Fruit fly (Drosophila melanogaster): ENCODE results near the gene bsh.

Gene bsh

dm6 chr2L:19800703-19801102 is 31.8 kb upstream of the bsh start:
- no peak for TF ChIP-seq CG12768 (GFP tag; optimal IDR thresholded peaks at IDR 0.05)
- TF ChIP-seq CG11617 (GFP tag; optimal IDR thresholded peaks at IDR 0.05), result no peak
- TF ChIP-seq Mnt (GFP tag; optimal IDR thresholded peaks at IDR 0.05), result no peak

- TF ChIP-seq Clk (GFP tag; optimal IDR thresholded peaks at IDR 0.05) (no peak), CG7045 (GFP tag; optimal IDR thresholded peaks at IDR 0.05) (no peak), Crg-1 (GFP tag; optimal IDR thresholded peaks at IDR 0.05) (no peak), bab1 (GFP tag; optimal IDR thresholded peaks at IDR 0.05) (no peak), Hr96 (GFP tag; optimal IDR thresholded peaks at IDR 0.05) (no peak), toe (GFP tag; optimal IDR thresholded peaks at IDR 0.05) (no peak), cic (GFP tag; optimal IDR thresholded peaks at IDR 0.05) (no peak), CG7101 (tag; optimal IDR thresholded peaks at IDR 0.05) (no peak)
Observed at dm6 chr2L:19799940-19800339, 31.1 kb upstream of the bsh start.

- TF ChIP-seq CG11617 (GFP tag; optimal IDR thresholded peaks at IDR 0.05) (no peak), CG7101 (tag; optimal IDR thresholded peaks at IDR 0.05) (no peak), bab1 (GFP tag; optimal IDR thresholded peaks at IDR 0.05) (no peak), tj (GFP tag; optimal IDR thresholded peaks at IDR 0.05) (no peak), CG33017 (tag; optimal IDR thresholded peaks at IDR 0.05) (no peak), CG5204 (GFP tag; optimal IDR thresholded peaks at IDR 0.05) (no peak), CG14711 (tag; optimal IDR thresholded peaks at IDR 0.05) (no peak), ovo (GFP tag; optimal IDR thresholded peaks at IDR 0.05) (no peak), CG12768 (GFP tag; optimal IDR thresholded peaks at IDR 0.05) (no peak), pad (GFP tag; optimal IDR thresholded peaks at IDR 0.05) (no peak), CG7045 (GFP tag; optimal IDR thresholded peaks at IDR 0.05) (no peak), Clk (GFP tag; optimal IDR thresholded peaks at IDR 0.05) (no peak)
Observed at dm6 chr2L:19796111-19796451, 27.2 kb upstream of the bsh start, which contains the start of gene sick. TSS of gene sick (plus strand) at chr2L:19796365.

DNA sequence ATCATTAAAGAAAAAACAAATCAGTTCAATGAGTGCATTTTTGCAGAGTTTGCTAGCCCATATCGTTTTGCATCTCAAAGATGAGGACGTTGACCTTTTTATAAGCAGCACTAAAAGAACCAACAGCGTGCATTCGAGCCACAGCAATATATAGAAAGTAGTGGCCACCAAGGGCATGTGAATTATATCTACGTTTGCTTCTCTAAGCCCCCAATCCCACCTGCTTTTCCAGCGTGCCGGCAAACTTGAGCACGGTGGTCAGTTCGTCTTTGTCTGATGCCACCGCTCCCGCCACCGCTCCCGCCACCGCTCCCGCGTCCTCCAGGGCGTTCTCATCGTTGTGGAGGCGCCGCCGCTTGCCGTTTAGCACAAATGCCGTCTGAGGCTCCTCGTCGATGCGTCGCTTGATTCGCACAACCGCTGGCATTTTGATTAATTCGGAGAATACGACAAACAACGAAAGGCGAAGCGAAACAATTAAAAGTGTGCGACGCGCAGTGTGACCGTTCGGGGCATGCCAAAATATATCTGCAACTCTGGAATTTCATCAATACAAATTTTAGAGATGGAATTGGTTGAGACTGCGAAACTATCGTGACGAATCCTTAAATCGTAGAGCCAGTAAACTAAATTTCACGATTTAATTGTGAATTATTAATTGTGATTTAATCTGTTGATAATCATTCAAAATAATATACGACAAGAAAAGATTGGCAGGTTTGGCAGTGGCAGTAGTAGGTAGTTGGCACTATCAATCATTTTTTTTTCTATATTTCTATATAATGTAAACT is 26.6 kb upstream of the bsh start:
- no peak for TF ChIP-seq pad (GFP tag; optimal IDR thresholded peaks at IDR 0.05)
- TF ChIP-seq toe (GFP tag; optimal IDR thresholded peaks at IDR 0.05), result peak; percentile 14
- no peak for TF ChIP-seq CG11617 (GFP tag; optimal IDR thresholded peaks at IDR 0.05)
- peak; percentile 39 for TF ChIP-seq CG14711 (tag; optimal IDR thresholded peaks at IDR 0.05)
- peak; percentile 49 for TF ChIP-seq bab1 (GFP tag; optimal IDR thresholded peaks at IDR 0.05)
- no peak for TF ChIP-seq cic (GFP tag; optimal IDR thresholded peaks at IDR 0.05)
- TF ChIP-seq CG7101 (tag; optimal IDR thresholded peaks at IDR 0.05), result no peak
- peak; percentile 49 for TF ChIP-seq Hr96 (GFP tag; optimal IDR thresholded peaks at IDR 0.05)
- peak; percentile 10 for TF ChIP-seq Mnt (GFP tag; optimal IDR thresholded peaks at IDR 0.05)
- TF ChIP-seq CG5204 (GFP tag; optimal IDR thresholded peaks at IDR 0.05), result no peak
- no peak for TF ChIP-seq Crg-1 (GFP tag; optimal IDR thresholded peaks at IDR 0.05)

dm6 chr2L:19791321-19792281 is 22.7 kb upstream of the bsh start, which contains the start of the genes CdGAPr and CG10466:
TSS of gene CdGAPr (minus strand) at chr2L:19791882.
TSS of gene CG10466 (plus strand) at chr2L:19792104.
- TF ChIP-seq CG7101 (tag; optimal IDR thresholded peaks at IDR 0.05), result no peak
- TF ChIP-seq CG14711 (tag; optimal IDR thresholded peaks at IDR 0.05), result peak; percentile 8
- no peak for TF ChIP-seq CG33017 (tag; optimal IDR thresholded peaks at IDR 0.05)
- no peak for TF ChIP-seq Hr96 (GFP tag; optimal IDR thresholded peaks at IDR 0.05)
- no peak for TF ChIP-seq toe (GFP tag; optimal IDR thresholded peaks at IDR 0.05)
- no peak for TF ChIP-seq bab1 (GFP tag; optimal IDR thresholded peaks at IDR 0.05)
- TF ChIP-seq Mnt (GFP tag; optimal IDR thresholded peaks at IDR 0.05), result peak; percentile 9
- no peak for TF ChIP-seq CG12768 (GFP tag; optimal IDR thresholded peaks at IDR 0.05)
- TF ChIP-seq CG7045 (GFP tag; optimal IDR thresholded peaks at IDR 0.05), result no peak
- TF ChIP-seq Crg-1 (GFP tag; optimal IDR thresholded peaks at IDR 0.05), result no peak
- TF ChIP-seq CG1620 (GFP tag; optimal IDR thresholded peaks at IDR 0.05), result no peak
- no peak for TF ChIP-seq ovo (GFP tag; optimal IDR thresholded peaks at IDR 0.05)
- TF ChIP-seq Clk (GFP tag; optimal IDR thresholded peaks at IDR 0.05), result no peak
- TF ChIP-seq CG5204 (GFP tag; optimal IDR thresholded peaks at IDR 0.05), result no peak
- no peak for TF ChIP-seq CG11617 (GFP tag; optimal IDR thresholded peaks at IDR 0.05)
- peak; percentile 53 for TF ChIP-seq pad (GFP tag; optimal IDR thresholded peaks at IDR 0.05)
- TF ChIP-seq tj (GFP tag; optimal IDR thresholded peaks at IDR 0.05), result peak; percentile 16
- no peak for TF ChIP-seq cnc (optimal IDR thresholded peaks at IDR 0.05)
- TF ChIP-seq cic (GFP tag; optimal IDR thresholded peaks at IDR 0.05), result no peak
- TF ChIP-seq kay (GFP tag; ENCODE audit: borderline replicate concordance), result no peak

Measured in whole organism, adult.